Worm (Caenorhabditis elegans) whole organism, L4 larva: Measurements from ENCODE around the gene C45G9.11.

Experiments
- aly-2 ChIP-seq: sonication (generic microtip); optimal IDR thresholded peaks from 2 replicates; lab custom pipeline; 2018; ENCODE audit warnings: missing biosample characterization, missing genetic modification characterization
- ama-1 ChIP-seq: fragments of 150-350 bp; optimal IDR thresholded peaks from 2 replicates; lab custom pipeline; 2014; ENCODE audit warnings: inconsistent platforms, mixed read lengths
- daf-19 ChIP-seq: fragments of 200-800 bp; sonication (Bioruptor generic); conservative IDR thresholded peaks from 2 replicates; pipeline ENCODE4 v1.3.6; 2022; ENCODE audit warnings: missing genetic modification characterization, missing compliant biosample characterization
- dmd-6 ChIP-seq: fragments of 200-800 bp; sonication (Bioruptor generic); IDR thresholded peaks from 2 replicates; pipeline ENCODE4 v1.3.6; 2022; ENCODE audit warnings: missing genetic modification reagents, missing genetic modification characterization, missing compliant biosample characterization
- dmd-8 ChIP-seq: fragments of 200-800 bp; sonication (Bioruptor generic); IDR thresholded peaks from 2 replicates; pipeline ENCODE4 v1.3.6; 2022; ENCODE audit warnings: missing genetic modification characterization, missing compliant biosample characterization
- duxl-1 ChIP-seq: sonication (generic microtip); optimal IDR thresholded peaks from 2 replicates; lab custom pipeline; 2016; ENCODE audit warnings: mild to moderate bottlenecking, missing genetic modification characterization, moderate library complexity, missing compliant biosample characterization; ENCODE audit not compliant: poor library complexity
- fos-1 ChIP-seq: fragments of 150-350 bp; optimal IDR thresholded peaks from 2 replicates; lab custom pipeline; 2014; ENCODE audit warnings: missing biosample characterization, missing genetic modification characterization
- hif-1 ChIP-seq, 2 experiments: sonication (generic microtip); optimal IDR thresholded peaks; 2 replicates each; lab custom pipeline; 2016 to 2017; ENCODE audit warnings: missing compliant biosample characterization in 2 of 2, missing genetic modification characterization in 2 of 2, missing genetic modification reagents in 2 of 2, missing genotype in 2 of 2, mild to moderate bottlenecking in 1 of 2
- lin-39 ChIP-seq: fragments of 150-350 bp; optimal IDR thresholded peaks from 2 replicates; lab custom pipeline; 2014; ENCODE audit warnings: missing biosample characterization, missing genetic modification reagents, missing genetic modification characterization
- mep-1 ChIP-seq: fragments of 150-350 bp; sonication (generic microtip); optimal IDR thresholded peaks from 3 replicates; lab custom pipeline; 2014; ENCODE audit warnings: missing biosample characterization, missing genetic modification characterization
- nhr-11 ChIP-seq: fragments of 150-350 bp; optimal IDR thresholded peaks from 2 replicates; lab custom pipeline; 2014; ENCODE audit warnings: missing biosample characterization, missing genetic modification characterization
- nhr-237 ChIP-seq: sonication (generic microtip); optimal IDR thresholded peaks from 2 replicates; lab custom pipeline; 2017; ENCODE audit warnings: missing biosample characterization, missing genetic modification characterization
- ztf-11 ChIP-seq: fragments of 150-350 bp; optimal IDR thresholded peaks from 2 replicates; lab custom pipeline; 2014; ENCODE audit warnings: missing biosample characterization, missing genetic modification characterization

- TF ChIP-seq fos-1 (tag; lab: Kevin White, UChicago): no peak
- TF ChIP-seq daf-19: no peak
- TF ChIP-seq nhr-11 (tag; lab: Kevin White, UChicago): no peak
- peak; percentile 73 for TF ChIP-seq dmd-6 (GFP tag; lab: Robert Waterston, UW)
- no peak for TF ChIP-seq hif-1 (tag; optimal IDR thresholded peaks at IDR 0.05; lab: Kevin White, UChicago)
- TF ChIP-seq ztf-11 (tag; lab: Kevin White, UChicago): no peak
- TF ChIP-seq dmd-8 (GFP tag; lab: Robert Waterston, UW): no peak
- TF ChIP-seq duxl-1 (tag; lab: Kevin White, UChicago): no peak
- no peak for TF ChIP-seq ama-1 (lab: Kevin White, UChicago)
- TF ChIP-seq aly-2: no peak
- no peak for TF ChIP-seq nhr-237
- no peak for TF ChIP-seq lin-39 (tag; lab: Kevin White, UChicago)
- no peak for TF ChIP-seq mep-1
Observed at ce11 chrIII:5077150-5077814, 8.8 kb upstream of the C45G9.11 start, which contains the start of gene alh-1.
